Fruit fly (Drosophila melanogaster): Measurements from ENCODE around the gene Kaz-m1.
A peak's percentile ranks its signal among the peaks of the same experiment; 100 is the strongest.

DNA sequence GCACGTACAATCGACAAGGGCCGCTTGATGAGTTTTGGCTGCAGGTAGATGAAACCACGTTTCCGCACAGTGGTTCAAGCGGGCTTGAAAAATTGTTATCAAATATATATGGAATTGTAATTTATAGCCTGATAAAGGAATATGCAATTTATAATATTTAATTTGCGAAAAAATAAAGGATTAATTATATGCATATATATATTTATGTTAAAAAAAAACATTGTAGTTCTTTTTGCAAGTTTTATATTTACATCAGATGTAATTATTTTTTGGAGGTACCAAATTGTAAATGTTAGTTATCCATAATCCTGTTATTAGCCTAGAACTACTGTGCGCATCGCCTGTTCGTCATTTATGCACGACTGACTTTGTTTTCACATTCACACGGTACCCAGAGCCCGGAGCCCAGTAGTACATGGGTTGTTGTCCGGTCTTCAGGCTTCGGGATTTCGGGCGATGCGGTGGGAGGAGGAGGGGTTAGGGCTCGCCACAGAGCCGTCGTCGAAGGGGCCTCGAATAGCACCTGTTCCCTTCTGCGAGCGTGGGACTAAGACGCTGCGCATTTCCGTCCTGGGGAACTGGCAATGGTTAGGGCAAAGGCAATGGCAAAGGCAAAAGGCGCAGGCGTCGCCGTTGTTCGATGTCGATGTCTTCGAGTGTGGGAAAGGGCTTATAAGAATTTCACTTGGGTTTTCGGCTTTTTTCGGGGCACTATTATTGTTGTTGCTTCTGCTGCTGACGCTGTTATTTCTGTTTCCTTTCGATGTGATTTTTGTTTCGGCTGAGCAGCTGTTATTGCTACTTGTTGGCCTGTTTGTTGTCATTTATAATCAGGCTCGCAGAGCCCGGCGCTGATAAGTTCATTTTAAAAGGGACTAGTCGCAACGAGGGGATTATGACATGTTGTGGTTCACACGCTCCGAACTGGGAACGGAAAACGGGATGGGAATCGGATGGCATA lies 3.5 kb downstream of the Kaz-m1 start:
- TF ChIP-seq usp (GFP tag; optimal IDR thresholded peaks at IDR 0.05) (no peak), h (GFP tag; optimal IDR thresholded peaks at IDR 0.05) (peak; percentile 84), N (GFP tag; optimal IDR thresholded peaks at IDR 0.05) (no peak), GATAd (GFP tag; optimal IDR thresholded peaks at IDR 0.05) (no peak), Dfd (GFP tag; optimal IDR thresholded peaks at IDR 0.05) (peak; percentile 83), dsf (GFP tag; optimal IDR thresholded peaks at IDR 0.05; ENCODE audit: borderline replicate concordance) (peak; percentile 52), Jra (GFP tag; optimal IDR thresholded peaks at IDR 0.05) (peak; percentile 58), jim (GFP tag; optimal IDR thresholded peaks at IDR 0.05) (peak; percentile 49)

Data from whole organism, wandering third instar larva.